Worm (Caenorhabditis elegans) whole organism, L4 larva: ENCODE data around the gene F47H4.2.
A peak's percentile ranks its signal among the peaks of the same experiment; 100 is the strongest.

Experiments
- D1046.2 ChIP-seq: fragments of 200-800 bp; sonication (Bioruptor generic); IDR thresholded peaks from 2 replicates; pipeline ENCODE4 v1.3.6; 2022; ENCODE audit warnings: missing genetic modification characterization, missing compliant biosample characterization
- F49E8.2 ChIP-seq: sonication (generic microtip); optimal IDR thresholded peaks from 2 replicates; lab custom pipeline; 2016; ENCODE audit warnings: missing compliant biosample characterization, mild to moderate bottlenecking, missing genetic modification characterization, borderline replicate concordance
- T20F7.1 ChIP-seq: fragments of 200-800 bp; sonication (Bioruptor generic); optimal IDR thresholded peaks from 2 replicates; lab custom pipeline; 2018; ENCODE audit warnings: mild to moderate bottlenecking, missing genetic modification characterization, missing compliant biosample characterization
- T26A8.4 ChIP-seq: fragments of 200-800 bp; sonication (Bioruptor generic); IDR thresholded peaks from 2 replicates; pipeline ENCODE4 v1.3.6; 2022; ENCODE audit warnings: missing genetic modification characterization, missing compliant biosample characterization
- ZK546.5 ChIP-seq, 2 experiments: sonication (generic microtip); optimal IDR thresholded peaks; 2 replicates each; lab custom pipeline; 2017; ENCODE audit warnings: missing biosample characterization in 2 of 2, missing genetic modification characterization in 2 of 2
- aha-1 ChIP-seq: fragments of 150-350 bp; peaks from one replicate; lab custom pipeline; 2014; ENCODE audit warnings: missing biosample characterization, missing genetic modification characterization
- aly-2 ChIP-seq: sonication (generic microtip); optimal IDR thresholded peaks from 2 replicates; lab custom pipeline; 2018; ENCODE audit warnings: missing biosample characterization, missing genetic modification characterization
- arid-1 ChIP-seq: fragments of 200-800 bp; sonication (Bioruptor generic); conservative IDR thresholded peaks from 2 replicates; pipeline ENCODE4 v1.3.6; 2022; ENCODE audit warnings: missing genetic modification reagents, missing genetic modification characterization, missing compliant biosample characterization
- ceh-62 ChIP-seq: sonication (generic microtip); optimal IDR thresholded peaks from 2 replicates; lab custom pipeline; 2017; ENCODE audit warnings: missing biosample characterization, missing genetic modification characterization
- daf-16 ChIP-seq, 3 experiments: sonication (generic microtip); optimal IDR thresholded peaks; 2 replicates each; lab custom pipeline; 2016 to 2017; ENCODE audit warnings: missing genetic modification characterization in 3 of 3, missing genetic modification reagents in 3 of 3, mild to moderate bottlenecking in 2 of 3, missing compliant biosample characterization in 2 of 3, missing biosample characterization in 1 of 3, moderate library complexity in 1 of 3
- dmd-6 ChIP-seq: fragments of 200-800 bp; sonication (Bioruptor generic); IDR thresholded peaks from 2 replicates; pipeline ENCODE4 v1.3.6; 2022; ENCODE audit warnings: missing genetic modification reagents, missing genetic modification characterization, missing compliant biosample characterization
- dmd-8 ChIP-seq: fragments of 200-800 bp; sonication (Bioruptor generic); IDR thresholded peaks from 2 replicates; pipeline ENCODE4 v1.3.6; 2022; ENCODE audit warnings: missing genetic modification characterization, missing compliant biosample characterization
- dpl-1 ChIP-seq: fragments of 150-350 bp; optimal IDR thresholded peaks from 2 replicates; lab custom pipeline; 2014; ENCODE audit warnings: missing biosample characterization, missing genetic modification reagents, missing genetic modification characterization
- duxl-1 ChIP-seq: sonication (generic microtip); optimal IDR thresholded peaks from 2 replicates; lab custom pipeline; 2016; ENCODE audit warnings: mild to moderate bottlenecking, missing genetic modification characterization, moderate library complexity, missing compliant biosample characterization; ENCODE audit not compliant: poor library complexity
- dve-1 ChIP-seq: sonication (generic microtip); optimal IDR thresholded peaks from 2 replicates; lab custom pipeline; 2017; ENCODE audit warnings: antibody characterized with exemption, mild to moderate bottlenecking, missing genetic modification characterization, missing compliant biosample characterization; ENCODE audit not compliant: insufficient read depth
- hif-1 ChIP-seq, 2 experiments: sonication (generic microtip); optimal IDR thresholded peaks; 2 replicates each; lab custom pipeline; 2016 to 2017; ENCODE audit warnings: missing compliant biosample characterization in 2 of 2, missing genetic modification characterization in 2 of 2, missing genetic modification reagents in 2 of 2, missing genotype in 2 of 2, mild to moderate bottlenecking in 1 of 2
- hlh-11 ChIP-seq: fragments of 200-800 bp; sonication (Bioruptor generic); optimal IDR thresholded peaks from 2 replicates; lab custom pipeline; 2018; ENCODE audit warnings: mild to moderate bottlenecking, missing genetic modification characterization, missing compliant biosample characterization
- lin-1 ChIP-seq: fragments of 200-800 bp; sonication (Bioruptor generic); IDR thresholded peaks from 2 replicates; pipeline ENCODE4 v1.3.6; 2022; ENCODE audit warnings: missing genetic modification reagents, missing genetic modification characterization, missing compliant biosample characterization
- mdl-1 ChIP-seq, 2 experiments: fragments of 150-350 bp in 1 of 2; sonication (generic microtip) in 1 of 2; optimal IDR thresholded peaks; 2 replicates each; lab custom pipeline; 2014 to 2017; ENCODE audit warnings: missing biosample characterization in 2 of 2, missing genetic modification characterization in 2 of 2
- nhr-28 ChIP-seq: fragments of 150-350 bp; optimal IDR thresholded peaks from 2 replicates; lab custom pipeline; 2014; ENCODE audit warnings: missing biosample characterization, missing genetic modification characterization
- nhr-48 ChIP-seq: sonication (generic microtip); optimal IDR thresholded peaks from 2 replicates; lab custom pipeline; 2016; ENCODE audit warnings: mild to moderate bottlenecking, missing genetic modification characterization, missing compliant biosample characterization
- nhr-77 ChIP-seq: fragments of 150-350 bp; optimal IDR thresholded peaks from 2 replicates; lab custom pipeline; 2014; ENCODE audit warnings: missing biosample characterization, missing genetic modification characterization
- php-3 ChIP-seq: fragments of 200-800 bp; sonication (Bioruptor generic); IDR thresholded peaks from 2 replicates; pipeline ENCODE4 v1.3.6; 2022; ENCODE audit warnings: missing genetic modification reagents, missing genetic modification characterization, missing compliant biosample characterization
- pqm-1 ChIP-seq: sonication (generic microtip); optimal IDR thresholded peaks from 2 replicates; lab custom pipeline; 2017; ENCODE audit warnings: missing biosample characterization, missing genetic modification characterization
- rbr-2 ChIP-seq: sonication (generic microtip); optimal IDR thresholded peaks from 2 replicates; lab custom pipeline; 2016; ENCODE audit warnings: missing genotype, missing genetic modification characterization, missing compliant biosample characterization
- sdz-12 ChIP-seq: fragments of 200-800 bp; sonication (Bioruptor generic); optimal IDR thresholded peaks from 2 replicates; lab custom pipeline; 2018; ENCODE audit warnings: mild to moderate bottlenecking, missing genetic modification characterization, missing compliant biosample characterization
- spr-3 ChIP-seq: fragments of 200-800 bp; sonication (Bioruptor generic); optimal IDR thresholded peaks from 2 replicates; lab custom pipeline; 2018; ENCODE audit warnings: mild to moderate bottlenecking, missing genetic modification characterization, missing compliant biosample characterization
- unc-62 ChIP-seq, 3 experiments: fragments of 150-350 bp in 1 of 3; sonication (generic microtip); optimal IDR thresholded peaks in 2 of 3; peaks in 1 of 3; 1 replicate in 1 of 3; 2 replicates in 2 of 3; lab custom pipeline; 2014 to 2017; ENCODE audit warnings: missing biosample characterization in 3 of 3, missing genetic modification characterization in 3 of 3, missing genetic modification reagents in 3 of 3, missing genotype in 1 of 3
- vab-7 ChIP-seq: fragments of 200-800 bp; sonication (Bioruptor generic); IDR thresholded peaks from 2 replicates; pipeline ENCODE4 v1.3.6; 2022; ENCODE audit warnings: missing genetic modification reagents, missing genetic modification characterization, missing compliant biosample characterization

F47H4.2 gene

ce11 chrV:17352827-17353373 is at the start of gene F47H4.2, which contains the start of gene fbxa-134:
Gene F47H4.2, plus strand, starts transcription at chrV:17353323.
Gene fbxa-134, minus strand, starts transcription at chrV:17352870.
- TF ChIP-seq pqm-1 (tag; lab: Kevin White, UChicago) (peak; percentile 99), dve-1 (peak; percentile 36), hlh-11 (peak; percentile 76), aha-1 (tag; lab: Kevin White, UChicago) (peak; percentile 64), ceh-62 (tag; lab: Kevin White, UChicago) (no peak), spr-3 (GFP tag; lab: Kevin White, UChicago) (no peak), hif-1 (tag; optimal IDR thresholded peaks at IDR 0.05; lab: Kevin White, UChicago) (peak in 1 of 2 experiments; percentile 32), daf-16 (GFP tag; optimal IDR thresholded peaks at IDR 0.05; lab: Kevin White, UChicago) (no peak), daf-16 (tag; optimal IDR thresholded peaks at IDR 0.05; lab: Kevin White, UChicago) (peak; percentile 98), nhr-48 (peak; percentile 11), mdl-1 (tag; optimal IDR thresholded peaks at IDR 0.05; lab: Kevin White, UChicago) (no peak), nhr-77 (peak; percentile 22), nhr-28 (tag; lab: Kevin White, UChicago) (peak; percentile 83), php-3 (GFP tag; lab: Robert Waterston, UW) (0 out of 2 replicates have a peak, but pooled peaks have one; percentile 8), dmd-6 (GFP tag; lab: Robert Waterston, UW) (peak; percentile 43; the same call in 1 of the 2 replicates)
- TF ChIP-seq, all 104 proteins: peak for 11

ce11 chrV:17303392-17303791 is 49.7 kb upstream of the F47H4.2 start:
- TF ChIP-seq arid-1, result no peak
- TF ChIP-seq T20F7.1, result no peak
- TF ChIP-seq ZK546.5 (tag; optimal IDR thresholded peaks at IDR 0.05; lab: Kevin White, UChicago), result no peak
- peak in 1 of 2 experiments; percentile 90 for TF ChIP-seq unc-62 (GFP tag; optimal IDR thresholded peaks at IDR 0.05 in 1 of 2; lab: Kevin White, UChicago)
- no peak for TF ChIP-seq unc-62 (tag; optimal IDR thresholded peaks at IDR 0.05; lab: Kevin White, UChicago)
- TF ChIP-seq lin-1 (GFP tag; lab: Robert Waterston, UW), result no peak
- no peak for TF ChIP-seq rbr-2
- TF ChIP-seq F49E8.2 (tag; lab: Kevin White, UChicago), result no peak

ce11 chrV:17307926-17308325 is 45.2 kb upstream of the F47H4.2 start:
- no peak for TF ChIP-seq mdl-1 (tag; optimal IDR thresholded peaks at IDR 0.05; lab: Kevin White, UChicago)
- TF ChIP-seq dpl-1 (GFP tag; lab: Kevin White, UChicago), result peak; percentile 8

ce11 chrV:17312386-17312785 is 40.7 kb upstream of the F47H4.2 start, which contains the start of gene Y61B8B.3:
Gene Y61B8B.3, minus strand, starts transcription at chrV:17312486.
- TF ChIP-seq aly-2 (tag; lab: Kevin White, UChicago) (no peak), dmd-8 (GFP tag; lab: Robert Waterston, UW) (no peak), sdz-12 (GFP tag; lab: Kevin White, UChicago) (no peak), D1046.2 (GFP tag; lab: Robert Waterston, UW) (no peak)

- TF ChIP-seq pqm-1 (tag; lab: Kevin White, UChicago), result no peak
- no peak for TF ChIP-seq nhr-28 (tag; lab: Kevin White, UChicago)
- no peak for TF ChIP-seq aha-1 (tag; lab: Kevin White, UChicago)
- TF ChIP-seq duxl-1 (tag; lab: Kevin White, UChicago), result peak; percentile 90
- no peak for TF ChIP-seq vab-7 (GFP tag; lab: Robert Waterston, UW)
- TF ChIP-seq, all 104 proteins: peak for 1
These were observed 38.1 kb upstream of the F47H4.2 start, which contains the start of gene F31E9.6 for ce11 chrV:17315063-17315462. Gene F31E9.6, minus strand, starts transcription at chrV:17315153.

- TF ChIP-seq arid-1 (no peak), duxl-1 (tag; lab: Kevin White, UChicago) (no peak), T26A8.4 (GFP tag; lab: Robert Waterston, UW) (no peak), unc-62 (GFP tag; optimal IDR thresholded peaks at IDR 0.05 in 1 of 2; lab: Kevin White, UChicago) (peak in 1 of 2 experiments; percentile 91), unc-62 (tag; optimal IDR thresholded peaks at IDR 0.05; lab: Kevin White, UChicago) (no peak)
These were observed 35.8 kb upstream of the F47H4.2 start for ce11 chrV:17317297-17317696.
